Fruit fly (Drosophila melanogaster) whole organism, prepupa: Measurements from ENCODE around the gene CG42564.

Experiments
- Blimp-1 ChIP-seq: fragments of 200-800 bp; sonication (Bioruptor generic); optimal IDR thresholded peaks from 3 replicates; lab custom pipeline; 2017; ENCODE audit warnings: missing biosample characterization, missing genetic modification characterization, mild to moderate bottlenecking, moderate library complexity, missing genetic modification reagents
- CG10631 ChIP-seq: fragments of 200-800 bp; sonication (Bioruptor generic); optimal IDR thresholded peaks from 2 replicates; lab custom pipeline; 2016; ENCODE audit warnings: missing biosample characterization, missing genetic modification characterization
- CG10669 ChIP-seq: fragments of 200-800 bp; sonication (Bioruptor generic); optimal IDR thresholded peaks from 3 replicates; lab custom pipeline; 2018; ENCODE audit warnings: missing biosample characterization, mild to moderate bottlenecking, missing genetic modification characterization, moderate library complexity
- CG11294 ChIP-seq: fragments of 200-800 bp; sonication (Bioruptor generic); IDR thresholded peaks from 2 replicates; pipeline ENCODE4 v1.3.6; 2022; ENCODE audit warnings: missing biosample characterization, missing genetic modification characterization
- CG11762 ChIP-seq: fragments of 200-800 bp; sonication (Bioruptor generic); optimal IDR thresholded peaks from 3 replicates; lab custom pipeline; 2016; ENCODE audit warnings: missing biosample characterization, missing genetic modification characterization; ENCODE audit not compliant: insufficient read depth
- CG11902 ChIP-seq: fragments of 200-800 bp; sonication (Bioruptor generic); optimal IDR thresholded peaks from 3 replicates; lab custom pipeline; 2016; ENCODE audit warnings: missing biosample characterization, missing genetic modification characterization
- CG15336 ChIP-seq: fragments of 200-800 bp; sonication (Bioruptor generic); IDR thresholded peaks from 2 replicates; pipeline ENCODE4 v1.3.6; 2022; ENCODE audit warnings: missing biosample characterization, missing genetic modification characterization
- CG1621 ChIP-seq: fragments of 200-800 bp; sonication (Bioruptor generic); optimal IDR thresholded peaks from 3 replicates; lab custom pipeline; 2018; ENCODE audit warnings: missing biosample characterization, mild to moderate bottlenecking, missing genetic modification characterization
- CG16779 ChIP-seq: fragments of 200-800 bp; sonication (Bioruptor generic); optimal IDR thresholded peaks from 3 replicates; lab custom pipeline; 2017; ENCODE audit warnings: missing biosample characterization, mild to moderate bottlenecking, missing genetic modification characterization
- CG3032 ChIP-seq: fragments of 200-800 bp; optimal IDR thresholded peaks from 2 replicates; lab custom pipeline; 2019; ENCODE audit warnings: missing biosample characterization, mild to moderate bottlenecking, missing genetic modification characterization, moderate library complexity
- CG31627 ChIP-seq: fragments of 200-800 bp; sonication (Bioruptor generic); optimal IDR thresholded peaks from 3 replicates; lab custom pipeline; 2016; ENCODE audit warnings: missing biosample characterization, missing genetic modification characterization
- CG32006 ChIP-seq: fragments of 200-800 bp; sonication (Bioruptor generic); optimal IDR thresholded peaks from 3 replicates; lab custom pipeline; 2017; ENCODE audit warnings: missing biosample characterization, mild to moderate bottlenecking, missing genetic modification characterization
- CG34406 ChIP-seq: fragments of 200-800 bp; sonication (Bioruptor generic); optimal IDR thresholded peaks from 3 replicates; lab custom pipeline; 2016; ENCODE audit warnings: missing biosample characterization, missing genetic modification characterization
- CG3919 ChIP-seq: fragments of 200-800 bp; sonication (Bioruptor generic); optimal IDR thresholded peaks from 3 replicates; lab custom pipeline; 2016; ENCODE audit warnings: missing biosample characterization, missing genetic modification characterization
- CG6163 ChIP-seq: fragments of 200-800 bp; sonication (Bioruptor generic); IDR thresholded peaks from 3 replicates; pipeline ENCODE4 v1.3.6; 2022; ENCODE audit warnings: missing biosample characterization, missing genetic modification characterization
- CG6276 ChIP-seq: fragments of 200-800 bp; sonication (Bioruptor generic); optimal IDR thresholded peaks from 2 replicates; lab custom pipeline; 2017; ENCODE audit warnings: missing biosample characterization, mild to moderate bottlenecking, missing genetic modification characterization
- CG6808 ChIP-seq: fragments of 200-800 bp; sonication (Bioruptor generic); optimal IDR thresholded peaks from 3 replicates; lab custom pipeline; 2017; ENCODE audit warnings: missing biosample characterization, missing genetic modification characterization, mild to moderate bottlenecking, moderate library complexity, missing genetic modification reagents
- CG6854 ChIP-seq: fragments of 200-800 bp; sonication (Bioruptor generic); optimal IDR thresholded peaks from 2 replicates; lab custom pipeline; 2017; ENCODE audit warnings: missing biosample characterization, mild to moderate bottlenecking, missing genetic modification characterization
- CG8119 ChIP-seq: fragments of 200-800 bp; sonication (Bioruptor generic); IDR thresholded peaks from 3 replicates; pipeline ENCODE4 v1.3.6; 2022; ENCODE audit warnings: missing biosample characterization, missing genetic modification characterization
- CG8319 ChIP-seq: fragments of 200-800 bp; sonication (Bioruptor generic); optimal IDR thresholded peaks from 3 replicates; lab custom pipeline; 2016; ENCODE audit warnings: missing biosample characterization, missing genetic modification characterization
- CG8632 ChIP-seq: fragments of 200-800 bp; sonication (Bioruptor generic); optimal IDR thresholded peaks from 3 replicates; lab custom pipeline; 2016; ENCODE audit warnings: missing biosample characterization, missing genetic modification characterization
- CG9139 ChIP-seq: fragments of 200-800 bp; sonication (Bioruptor generic); optimal IDR thresholded peaks from 3 replicates; lab custom pipeline; 2017; ENCODE audit warnings: missing biosample characterization, mild to moderate bottlenecking, missing genetic modification characterization
- Eip93F ChIP-seq: fragments of 200-800 bp; sonication (Bioruptor generic); optimal IDR thresholded peaks from 2 replicates; lab custom pipeline; 2016; ENCODE audit warnings: missing biosample characterization, mild to moderate bottlenecking, missing genetic modification characterization
- Ets21C ChIP-seq: fragments of 200-800 bp; sonication (Bioruptor generic); optimal IDR thresholded peaks from 3 replicates; lab custom pipeline; 2016; ENCODE audit warnings: missing biosample characterization, missing genetic modification characterization
- Gug ChIP-seq: fragments of 200-800 bp; sonication (Bioruptor generic); IDR thresholded peaks from 2 replicates; pipeline ENCODE4 v1.3.6; 2022; ENCODE audit warnings: missing biosample characterization, missing genetic modification characterization
- Hr38 ChIP-seq: sonication (Bioruptor generic); optimal IDR thresholded peaks from 2 replicates; lab custom pipeline; 2016; ENCODE audit warnings: missing biosample characterization, missing genetic modification characterization
- Hr39 ChIP-seq: fragments of 200-800 bp; sonication (Bioruptor generic); optimal IDR thresholded peaks from 2 replicates; lab custom pipeline; 2016; ENCODE audit warnings: missing biosample characterization, missing genetic modification characterization
- Lpt ChIP-seq: fragments of 200-800 bp; sonication (Bioruptor generic); optimal IDR thresholded peaks from 3 replicates; lab custom pipeline; 2016; ENCODE audit warnings: missing biosample characterization, missing genetic modification characterization
- OdsH ChIP-seq: fragments of 200-800 bp; sonication (Bioruptor generic); optimal IDR thresholded peaks from 3 replicates; lab custom pipeline; 2016; ENCODE audit warnings: missing biosample characterization, missing genetic modification characterization
- acj6 ChIP-seq: fragments of 200-800 bp; sonication (Bioruptor generic); optimal IDR thresholded peaks from 3 replicates; lab custom pipeline; 2016; ENCODE audit warnings: missing biosample characterization, missing genetic modification characterization
- cyc ChIP-seq: fragments of 200-800 bp; sonication (Bioruptor generic); optimal IDR thresholded peaks from 3 replicates; lab custom pipeline; 2016; ENCODE audit warnings: missing biosample characterization, missing genetic modification characterization
- dac ChIP-seq: fragments of 200-800 bp; sonication (Bioruptor generic); optimal IDR thresholded peaks from 2 replicates; lab custom pipeline; 2017; ENCODE audit warnings: missing biosample characterization, mild to moderate bottlenecking, missing genetic modification characterization
- dsx ChIP-seq: fragments of 200-800 bp; optimal IDR thresholded peaks from 3 replicates; lab custom pipeline; 2019; ENCODE audit warnings: missing biosample characterization, mild to moderate bottlenecking, missing genetic modification characterization, moderate library complexity; ENCODE audit not compliant: poor library complexity, severe bottlenecking
- eg ChIP-seq: fragments of 200-800 bp; sonication (Bioruptor generic); IDR thresholded peaks from 3 replicates; pipeline ENCODE4 v1.3.6; 2022; ENCODE audit warnings: missing biosample characterization, missing genetic modification characterization
- esn ChIP-seq: fragments of 200-800 bp; sonication (Bioruptor generic); optimal IDR thresholded peaks from 2 replicates; lab custom pipeline; 2016; ENCODE audit warnings: missing biosample characterization, mild to moderate bottlenecking, missing genetic modification characterization, moderate library complexity
- fkh ChIP-seq: fragments of 200-800 bp; sonication (Bioruptor generic); optimal IDR thresholded peaks from 3 replicates; lab custom pipeline; 2017; ENCODE audit warnings: missing biosample characterization, mild to moderate bottlenecking, missing genetic modification characterization, moderate library complexity
- net ChIP-seq: fragments of 200-800 bp; sonication (Bioruptor generic); optimal IDR thresholded peaks from 3 replicates; lab custom pipeline; 2016; ENCODE audit warnings: missing biosample characterization, missing genetic modification characterization
- spab ChIP-seq: fragments of 200-800 bp; sonication (Bioruptor generic); optimal IDR thresholded peaks from 2 replicates; lab custom pipeline; 2017; ENCODE audit warnings: missing biosample characterization, mild to moderate bottlenecking, missing genetic modification characterization, missing genetic modification reagents
- ss ChIP-seq, 2 experiments: fragments of 200-800 bp; sonication (Bioruptor generic); optimal IDR thresholded peaks; 2 replicates in 1 of 2; 3 replicates in 1 of 2; lab custom pipeline; 2017 to 2018; ENCODE audit warnings: mild to moderate bottlenecking in 2 of 2, missing biosample characterization in 2 of 2, missing genetic modification characterization in 2 of 2, moderate library complexity in 1 of 2
- svp ChIP-seq: fragments of 200-800 bp; sonication (Bioruptor generic); peaks from one replicate; lab custom pipeline; 2016; ENCODE audit warnings: missing biosample characterization, missing genetic modification characterization
- topi ChIP-seq: fragments of 200-800 bp; sonication (Bioruptor generic); optimal IDR thresholded peaks from 3 replicates; lab custom pipeline; 2016; ENCODE audit warnings: missing biosample characterization, missing genetic modification characterization
- vri ChIP-seq: fragments of 200-800 bp; sonication (Bioruptor generic); optimal IDR thresholded peaks from 3 replicates; lab custom pipeline; 2016; ENCODE audit warnings: missing biosample characterization, mild to moderate bottlenecking, missing genetic modification characterization

CG42564 gene

dm6 chr3R:6406566-6407098, 32.4 kb downstream of the CG42564 start, which contains the start of gene gpp (continued):
- TF ChIP-seq Hr39 (GFP tag; lab: Kevin White, UChicago), result no peak
- TF ChIP-seq CG6163 (GFP tag; lab: Robert Waterston, UW), result no peak
- TF ChIP-seq CG3032, result no peak
- TF ChIP-seq CG34406 (GFP tag; lab: Kevin White, UChicago), result no peak
- peak; percentile 10 for TF ChIP-seq CG1621 (tag; lab: Kevin White, UChicago)
- TF ChIP-seq CG8632, result no peak
- no peak for TF ChIP-seq dac (GFP tag; lab: Kevin White, UChicago)
- no peak for TF ChIP-seq spab
- no peak for TF ChIP-seq CG8319 (GFP tag; lab: Kevin White, UChicago)
- peak; percentile 69 for TF ChIP-seq svp (GFP tag; lab: Kevin White, UChicago)
- no peak for TF ChIP-seq Eip93F (GFP tag; lab: Kevin White, UChicago)
- TF ChIP-seq net (GFP tag; lab: Kevin White, UChicago), result no peak
- peak; percentile 41 for TF ChIP-seq CG6854 (GFP tag; lab: Kevin White, UChicago)
- TF ChIP-seq CG32006 (GFP tag; lab: Kevin White, UChicago), result no peak
- TF ChIP-seq CG6808 (GFP tag; lab: Kevin White, UChicago), result no peak
- TF ChIP-seq acj6 (GFP tag; lab: Kevin White, UChicago), result no peak

DNA sequence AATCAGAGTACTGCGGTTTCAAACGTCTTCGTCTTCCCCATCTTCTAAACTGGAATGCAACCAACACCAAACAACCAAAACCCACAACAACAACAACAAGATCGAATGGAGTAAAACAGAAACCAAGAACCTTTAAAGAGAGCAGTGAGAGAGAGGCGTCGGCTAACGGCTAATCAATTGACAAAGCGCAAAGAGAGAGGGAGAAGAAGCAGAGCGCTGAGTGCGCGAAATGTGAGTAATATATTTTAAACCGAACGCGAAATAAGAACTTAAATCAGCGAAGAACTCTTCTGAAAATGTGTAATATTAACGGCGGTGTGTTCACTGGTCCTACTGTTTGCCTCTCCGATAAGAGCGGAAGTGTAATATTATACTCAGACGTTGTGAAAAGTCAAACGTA, 33.3 kb downstream of the CG42564 start:
- TF ChIP-seq svp (GFP tag; lab: Kevin White, UChicago) (peak; percentile 67), CG11294 (GFP tag; lab: Robert Waterston, UW) (no peak), vri (GFP tag; lab: Kevin White, UChicago) (peak; percentile 31), fkh (peak; percentile 10), CG6276 (GFP tag; lab: Kevin White, UChicago) (peak; percentile 11), Lpt (GFP tag; lab: Kevin White, UChicago) (no peak), CG11762 (GFP tag; lab: Kevin White, UChicago) (no peak), CG32006 (GFP tag; lab: Kevin White, UChicago) (no peak), Hr39 (GFP tag; lab: Kevin White, UChicago) (no peak)

DNA sequence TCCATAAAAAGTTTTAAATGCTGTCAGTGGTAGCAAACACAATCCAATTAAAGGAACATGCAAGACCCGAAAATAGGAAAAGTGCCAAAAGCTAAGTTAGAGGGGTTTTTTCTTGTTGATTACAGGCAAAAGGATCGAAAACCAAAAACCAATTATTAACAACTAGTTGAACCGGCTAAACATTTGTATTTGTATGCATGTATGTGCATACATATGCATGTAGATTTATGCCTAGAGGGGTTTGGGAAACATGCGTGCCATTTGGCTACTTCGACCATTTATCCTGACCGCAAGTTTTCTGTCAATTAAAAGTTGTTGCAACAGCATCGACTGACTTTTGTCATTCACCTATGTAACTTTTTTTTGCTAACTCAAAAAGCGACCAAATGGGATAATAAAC, 34.2 kb downstream of the CG42564 start:
- TF ChIP-seq CG15336 (GFP tag; lab: Robert Waterston, UW), result no peak
- no peak for TF ChIP-seq CG1621 (tag; lab: Kevin White, UChicago)
- no peak for TF ChIP-seq cyc (GFP tag; lab: Kevin White, UChicago)
- no peak for TF ChIP-seq Ets21C (GFP tag; lab: Kevin White, UChicago)
- TF ChIP-seq CG3919 (GFP tag; lab: Kevin White, UChicago), result no peak
- TF ChIP-seq Lpt (GFP tag; lab: Kevin White, UChicago), result no peak
- no peak for TF ChIP-seq CG11762 (GFP tag; lab: Kevin White, UChicago)
- TF ChIP-seq CG11294 (GFP tag; lab: Robert Waterston, UW), result no peak
- TF ChIP-seq fkh, result no peak
- no peak for TF ChIP-seq Eip93F (GFP tag; lab: Kevin White, UChicago)
- no peak for TF ChIP-seq CG6808 (GFP tag; lab: Kevin White, UChicago)
- no peak for TF ChIP-seq dsx
- no peak for TF ChIP-seq CG31627 (GFP tag; lab: Kevin White, UChicago)
- TF ChIP-seq Gug (GFP tag; lab: Robert Waterston, UW), result no peak
- no peak for TF ChIP-seq OdsH (GFP tag; lab: Kevin White, UChicago)
- TF ChIP-seq CG11902, result no peak
- TF ChIP-seq CG6854 (GFP tag; lab: Kevin White, UChicago), result no peak
- TF ChIP-seq Blimp-1, result no peak
- TF ChIP-seq CG10669 (GFP tag; lab: Kevin White, UChicago), result no peak

DNA sequence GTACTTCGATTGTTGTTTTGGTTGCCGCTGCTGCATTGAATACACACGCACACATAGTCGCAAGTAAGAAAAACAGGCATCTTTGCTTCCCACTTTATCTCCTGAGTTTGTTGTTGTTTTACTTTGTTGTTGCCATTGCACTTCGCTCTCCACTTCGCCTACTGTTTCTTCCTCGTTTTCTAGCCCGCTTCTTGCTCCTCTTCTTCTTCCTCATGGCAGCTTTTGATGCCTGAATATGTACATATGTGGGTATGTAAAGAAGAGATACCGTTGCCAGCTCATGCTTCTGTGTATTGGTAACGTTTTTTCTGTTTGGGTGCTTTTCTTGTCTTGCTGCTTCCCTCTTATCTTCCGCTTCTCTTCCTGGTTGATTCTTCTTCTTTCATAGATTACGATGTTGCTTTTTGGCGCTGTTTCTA, 34.9 kb downstream of the CG42564 start:
- TF ChIP-seq dsx (peak; percentile 93), CG3919 (GFP tag; lab: Kevin White, UChicago) (peak; percentile 50), esn (GFP tag; lab: Kevin White, UChicago) (no peak), CG10631 (GFP tag; lab: Kevin White, UChicago) (no peak), net (GFP tag; lab: Kevin White, UChicago) (no peak), Hr38 (GFP tag; lab: Kevin White, UChicago) (no peak), CG6808 (GFP tag; lab: Kevin White, UChicago) (peak; percentile 62), CG1621 (tag; lab: Kevin White, UChicago) (peak; percentile 53), topi (GFP tag; lab: Kevin White, UChicago) (no peak), vri (GFP tag; lab: Kevin White, UChicago) (peak; percentile 38), CG11902 (no peak), eg (GFP tag; lab: Robert Waterston, UW) (peak; percentile 54; the same call in 2 of the 3 replicates), fkh (peak; percentile 65), CG9139 (GFP tag; lab: Kevin White, UChicago) (peak; percentile 69), cyc (GFP tag; lab: Kevin White, UChicago) (no peak), CG8119 (peak; percentile 56; the same call in 2 of the 3 replicates), CG16779 (tag; lab: Kevin White, UChicago) (peak; percentile 45), CG6276 (GFP tag; lab: Kevin White, UChicago) (peak; percentile 57), CG34406 (GFP tag; lab: Kevin White, UChicago) (peak; percentile 22), ss (GFP tag; optimal IDR thresholded peaks at IDR 0.05; lab: Kevin White, UChicago) (peak; percentile 76 to 80), acj6 (GFP tag; lab: Kevin White, UChicago) (no peak), CG6163 (GFP tag; lab: Robert Waterston, UW) (peak; percentile 87)
